Fruit fly (Drosophila melanogaster) whole organism, embryonic: ENCODE measurements around the gene CG6873.

Source experiments
- Aef1 ChIP-seq: fragments of 200-800 bp; sonication (Bioruptor generic); IDR thresholded peaks from 3 replicates; pipeline ENCODE4 v1.3.6; 2022; ENCODE audit warnings: missing biosample characterization, missing genetic modification characterization
- BEAF-32 ChIP-seq: fragments of 200-800 bp; sonication (Bioruptor generic); optimal IDR thresholded peaks from 3 replicates; lab custom pipeline; 2017; ENCODE audit warnings: missing biosample characterization, missing genetic modification characterization, mild to moderate bottlenecking, moderate library complexity, missing genetic modification reagents
- C15 ChIP-seq: fragments of 200-800 bp; sonication (Bioruptor generic); IDR thresholded peaks from 3 replicates; pipeline ENCODE4 v1.3.6; 2022; ENCODE audit warnings: missing biosample characterization, missing genetic modification characterization
- CG1024 ChIP-seq: fragments of 200-800 bp; sonication (Bioruptor generic); IDR thresholded peaks from 2 replicates; pipeline ENCODE4 v1.3.6; 2022; ENCODE audit warnings: missing biosample characterization, missing genetic modification characterization
- CG11398 ChIP-seq: fragments of 200-800 bp; sonication (Bioruptor generic); optimal IDR thresholded peaks from 2 replicates; lab custom pipeline; 2016; ENCODE audit warnings: missing biosample characterization, missing genetic modification characterization
- CG11504 ChIP-seq: fragments of 200-800 bp; sonication (Bioruptor generic); optimal IDR thresholded peaks from 3 replicates; lab custom pipeline; 2019; ENCODE audit warnings: missing biosample characterization, mild to moderate bottlenecking, missing genetic modification characterization, moderate library complexity
- CG13894 ChIP-seq: fragments of 200-800 bp; sonication (Bioruptor generic); optimal IDR thresholded peaks from 3 replicates; lab custom pipeline; 2018; ENCODE audit warnings: missing biosample characterization, mild to moderate bottlenecking, missing genetic modification characterization, moderate library complexity
- CG14710 ChIP-seq: fragments of 200-800 bp; sonication (Bioruptor generic); optimal IDR thresholded peaks from 3 replicates; lab custom pipeline; 2019; ENCODE audit warnings: missing biosample characterization, mild to moderate bottlenecking, missing genetic modification characterization, moderate library complexity
- CG16815 ChIP-seq: fragments of 200-800 bp; sonication (Bioruptor generic); optimal IDR thresholded peaks from 3 replicates; lab custom pipeline; 2017; ENCODE audit warnings: missing biosample characterization, mild to moderate bottlenecking, missing genetic modification characterization
- CG2120 ChIP-seq: fragments of 200-800 bp; sonication (Bioruptor generic); optimal IDR thresholded peaks from 3 replicates; lab custom pipeline; 2016; ENCODE audit warnings: missing biosample characterization, missing genetic modification characterization
- CG2875 ChIP-seq: fragments of 200-800 bp; sonication (Bioruptor generic); optimal IDR thresholded peaks from 2 replicates; lab custom pipeline; 2017; ENCODE audit warnings: missing biosample characterization, mild to moderate bottlenecking, missing genetic modification characterization, missing genetic modification reagents
- CG32772 ChIP-seq: fragments of 200-800 bp; sonication (Bioruptor generic); IDR thresholded peaks from 2 replicates; pipeline ENCODE4 v1.3.6; 2022; ENCODE audit warnings: missing biosample characterization, missing genetic modification characterization
- CG6854 ChIP-seq: fragments of 200-800 bp; sonication (Bioruptor generic); optimal IDR thresholded peaks from 3 replicates; lab custom pipeline; 2017; ENCODE audit warnings: missing biosample characterization, mild to moderate bottlenecking, missing genetic modification characterization
- Chrac-16 ChIP-seq: fragments of 200-800 bp; sonication (Bioruptor generic); optimal IDR thresholded peaks from 3 replicates; lab custom pipeline; 2016; ENCODE audit warnings: missing biosample characterization, missing genetic modification characterization
- D19A ChIP-seq: fragments of 200-800 bp; optimal IDR thresholded peaks from 3 replicates; lab custom pipeline; 2019; ENCODE audit warnings: missing biosample characterization, mild to moderate bottlenecking, missing genetic modification characterization, moderate library complexity
- Doc3 ChIP-seq: fragments of 200-800 bp; sonication (Bioruptor generic); IDR thresholded peaks from 3 replicates; pipeline ENCODE4 v1.3.6; 2022; ENCODE audit warnings: missing biosample characterization, missing genetic modification characterization; ENCODE audit not compliant: partially characterized antibody
- Dref ChIP-seq: fragments of 200-800 bp; sonication (Bioruptor generic); IDR thresholded peaks from 2 replicates; pipeline ENCODE4 v1.3.6; 2022; ENCODE audit warnings: missing biosample characterization, missing genetic modification characterization
- Ets97D ChIP-seq: fragments of 200-800 bp; sonication (Bioruptor generic); optimal IDR thresholded peaks from 3 replicates; lab custom pipeline; 2016; ENCODE audit warnings: missing biosample characterization, missing genetic modification characterization
- HLH54F ChIP-seq: fragments of 200-800 bp; sonication (Bioruptor generic); optimal IDR thresholded peaks from 3 replicates; lab custom pipeline; 2016; ENCODE audit warnings: missing biosample characterization, missing genetic modification characterization
- Hr3 ChIP-seq: fragments of 200-800 bp; sonication (Bioruptor generic); optimal IDR thresholded peaks from 3 replicates; lab custom pipeline; 2016; ENCODE audit warnings: missing biosample characterization, missing genetic modification characterization
- Hr51 ChIP-seq, 2 experiments: fragments of 200-800 bp; sonication (Bioruptor generic); optimal IDR thresholded peaks; 2 replicates in 1 of 2; 3 replicates in 1 of 2; lab custom pipeline; 2016 to 2018; ENCODE audit warnings: missing biosample characterization in 2 of 2, missing genetic modification characterization in 2 of 2, mild to moderate bottlenecking in 1 of 2, moderate library complexity in 1 of 2
- MESR4 ChIP-seq: fragments of 200-800 bp; sonication (Bioruptor generic); optimal IDR thresholded peaks from 2 replicates; lab custom pipeline; 2018; ENCODE audit warnings: missing biosample characterization, mild to moderate bottlenecking, missing genetic modification characterization, moderate library complexity
- Mad ChIP-seq: fragments of 200-800 bp; sonication (Bioruptor generic); optimal IDR thresholded peaks from 2 replicates; lab custom pipeline; 2016; ENCODE audit warnings: missing biosample characterization, missing genetic modification characterization
- Nf-YC ChIP-seq: fragments of 200-800 bp; optimal IDR thresholded peaks from 3 replicates; lab custom pipeline; 2019; ENCODE audit warnings: missing biosample characterization, mild to moderate bottlenecking, missing genetic modification characterization, moderate library complexity
- Opbp ChIP-seq: fragments of 200-800 bp; sonication (Bioruptor generic); IDR thresholded peaks from 3 replicates; pipeline ENCODE4 v1.3.6; 2022; ENCODE audit warnings: missing biosample characterization, missing genetic modification characterization; ENCODE audit not compliant: partially characterized antibody
- Scr ChIP-seq: fragments of 200-800 bp; sonication (Bioruptor generic); IDR thresholded peaks from 2 replicates; pipeline ENCODE4 v1.3.6; 2022; ENCODE audit warnings: missing biosample characterization, missing genetic modification characterization; ENCODE audit not compliant: partially characterized antibody
- Sin3A ChIP-seq: fragments of >200 bp; optimal IDR thresholded peaks from 2 replicates; lab custom pipeline; 2018
- ase ChIP-seq: fragments of 200-800 bp; sonication (Bioruptor generic); IDR thresholded peaks from 3 replicates; pipeline ENCODE4 v1.3.6; 2022; ENCODE audit warnings: missing biosample characterization, missing genetic modification characterization
- bbx ChIP-seq: fragments of 200-800 bp; sonication (Bioruptor generic); IDR thresholded peaks from 2 replicates; pipeline ENCODE4 v1.3.6; 2022; ENCODE audit warnings: missing biosample characterization, missing genetic modification characterization; ENCODE audit not compliant: partially characterized antibody
- br ChIP-seq: fragments of >200 bp; optimal IDR thresholded peaks from 2 replicates; lab custom pipeline; 2017
- btn ChIP-seq: fragments of 200-800 bp; sonication (Bioruptor generic); optimal IDR thresholded peaks from 2 replicates; lab custom pipeline; 2016; ENCODE audit warnings: missing biosample characterization, missing genetic modification characterization
- cato ChIP-seq: fragments of 200-800 bp; sonication (Bioruptor generic); optimal IDR thresholded peaks from 2 replicates; lab custom pipeline; 2016; ENCODE audit warnings: missing biosample characterization, missing genetic modification characterization, borderline replicate concordance
- corto ChIP-seq: fragments of 200-800 bp; sonication (Bioruptor generic); optimal IDR thresholded peaks from 2 replicates; lab custom pipeline; 2016; ENCODE audit warnings: missing biosample characterization, mild to moderate bottlenecking, missing genetic modification characterization, moderate library complexity
- crol ChIP-seq: fragments of 200-800 bp; sonication (Bioruptor generic); IDR thresholded peaks from 2 replicates; pipeline ENCODE4 v1.3.6; 2022; ENCODE audit warnings: missing biosample characterization, missing genetic modification characterization
- ewg ChIP-seq: fragments of 200-800 bp; sonication (Bioruptor generic); optimal IDR thresholded peaks from 3 replicates; lab custom pipeline; 2017; ENCODE audit warnings: mild to moderate bottlenecking, missing biosample characterization, missing genetic modification reagents, missing genetic modification characterization
- gem ChIP-seq: fragments of 200-800 bp; sonication (Bioruptor generic); optimal IDR thresholded peaks from 2 replicates; lab custom pipeline; 2019; ENCODE audit warnings: missing biosample characterization, mild to moderate bottlenecking, missing genetic modification characterization, moderate library complexity
- hb ChIP-seq: fragments of 200-800 bp; sonication (Bioruptor generic); IDR thresholded peaks from 3 replicates; pipeline ENCODE4 v1.3.6; 2022; ENCODE audit warnings: missing biosample characterization, missing genetic modification characterization; ENCODE audit not compliant: partially characterized antibody
- inv ChIP-seq: fragments of 200-800 bp; sonication (Bioruptor generic); IDR thresholded peaks from 2 replicates; pipeline ENCODE4 v1.3.6; 2022; ENCODE audit warnings: missing biosample characterization, missing genetic modification characterization; ENCODE audit not compliant: partially characterized antibody
- lilli ChIP-seq: fragments of 200-800 bp; sonication (Bioruptor generic); optimal IDR thresholded peaks from 3 replicates; lab custom pipeline; 2016; ENCODE audit warnings: missing biosample characterization, missing genetic modification characterization
- lola ChIP-seq, 3 experiments: fragments of >200 bp in 2 of 3; fragments of 200-800 bp in 1 of 3; sonication (Bioruptor generic) in 1 of 3; optimal IDR thresholded peaks; 2 replicates each; lab custom pipeline; 2017 to 2019; ENCODE audit warnings: missing biosample characterization in 3 of 3, missing genetic modification characterization in 3 of 3, mild to moderate bottlenecking in 1 of 3, moderate library complexity in 1 of 3
- nmo ChIP-seq: fragments of 200-800 bp; sonication (Bioruptor generic); optimal IDR thresholded peaks from 2 replicates; lab custom pipeline; 2018; ENCODE audit warnings: missing biosample characterization, mild to moderate bottlenecking, missing genetic modification characterization, moderate library complexity
- pros ChIP-seq: fragments of 200-800 bp; sonication (Bioruptor generic); optimal IDR thresholded peaks from 3 replicates; lab custom pipeline; 2019; ENCODE audit warnings: missing biosample characterization, mild to moderate bottlenecking, missing genetic modification characterization, moderate library complexity
- stwl ChIP-seq: fragments of 200-800 bp; sonication (Bioruptor generic); optimal IDR thresholded peaks from 3 replicates; lab custom pipeline; 2018; ENCODE audit warnings: missing biosample characterization, mild to moderate bottlenecking, missing genetic modification characterization, moderate library complexity
- sug ChIP-seq: fragments of 200-800 bp; optimal IDR thresholded peaks from 2 replicates; lab custom pipeline; 2019; ENCODE audit warnings: missing biosample characterization, mild to moderate bottlenecking, missing genetic modification characterization, moderate library complexity
- tll ChIP-seq, 2 experiments: fragments of 200-800 bp in 1 of 2; fragments of >200 bp in 1 of 2; sonication (Bioruptor generic) in 1 of 2; optimal IDR thresholded peaks; 2 replicates each; lab custom pipeline; 2017 to 2019; ENCODE audit warnings: missing biosample characterization in 2 of 2, missing genetic modification characterization in 2 of 2, mild to moderate bottlenecking in 1 of 2, moderate library complexity in 1 of 2
- trh ChIP-seq: fragments of 200-800 bp; sonication (Bioruptor generic); optimal IDR thresholded peaks from 2 replicates; lab custom pipeline; 2016; ENCODE audit warnings: missing biosample characterization, missing genetic modification characterization
- zfh1 ChIP-seq: fragments of 200-800 bp; sonication (Bioruptor generic); IDR thresholded peaks from 3 replicates; pipeline ENCODE4 v1.3.6; 2022; ENCODE audit warnings: missing biosample characterization, missing genetic modification characterization

The CG6873 gene

dm6 chrX:18739795-18740194 lies at the start of gene CG6873:
CG6873 (minus strand) TSS chrX:18739895.
- TF ChIP-seq CG14710 (no peak), cato (no peak), D19A (tag; lab: Kevin White, UChicago) (no peak), CG13894 (tag; lab: Kevin White, UChicago) (no peak), Ets97D (GFP tag; lab: Kevin White, UChicago) (no peak), CG2120 (GFP tag; lab: Kevin White, UChicago) (no peak), MESR4 (GFP tag; lab: Kevin White, UChicago) (no peak)

dm6 chrX:18788143-18788745 lies 48.5 kb upstream of the CG6873 start, which contains the start of the genes CG6961 and S6KL:
CG6961 (minus strand) TSS chrX:18788210.
S6KL (plus strand) TSS chrX:18788464.
- TF ChIP-seq crol (0 out of 2 replicates have a peak, but pooled peaks have one; percentile 8), bbx (GFP tag; lab: Robert Waterston, UW) (peak; percentile 55; the same call in 1 of the 2 replicates), CG6854 (no peak), CG1024 (0 out of 2 replicates have a peak, but pooled peaks have one; percentile 34), lola (GFP tag; optimal IDR thresholded peaks at IDR 0.05; lab: Kevin White, UChicago) (peak in 2 of 3 experiments; percentile 13 to 88), inv (peak; percentile 79), Dref (GFP tag; lab: Robert Waterston, UW) (peak; percentile 57), Sin3A (lab: Kevin White, UChicago) (peak; percentile 91), pros (no peak), CG11504 (tag; lab: Kevin White, UChicago) (peak; percentile 28), HLH54F (GFP tag; lab: Kevin White, UChicago) (no peak), btn (GFP tag; lab: Kevin White, UChicago) (no peak), Nf-YC (tag; lab: Kevin White, UChicago) (no peak), CG16815 (GFP tag; lab: Kevin White, UChicago) (no peak), br (lab: Kevin White, UChicago) (no peak), corto (GFP tag; lab: Kevin White, UChicago) (no peak), CG11398 (GFP tag; lab: Kevin White, UChicago) (no peak), ase (GFP tag; lab: Robert Waterston, UW) (no peak), ewg (GFP tag; lab: Kevin White, UChicago) (peak; percentile 84), Chrac-16 (GFP tag; lab: Kevin White, UChicago) (no peak), Mad (GFP tag; lab: Kevin White, UChicago) (no peak), CG2875 (GFP tag; lab: Kevin White, UChicago) (no peak), stwl (tag; lab: Kevin White, UChicago) (peak; percentile 33), C15 (GFP tag; lab: Robert Waterston, UW) (no peak), CG32772 (GFP tag; lab: Robert Waterston, UW) (no peak), Hr51 (GFP tag; optimal IDR thresholded peaks at IDR 0.05; lab: Kevin White, UChicago) (no peak), gem (peak; percentile 22), sug (tag; lab: Kevin White, UChicago) (peak; percentile 2), lilli (peak; percentile 14), Scr (GFP tag; lab: Robert Waterston, UW) (peak; percentile 87), Doc3 (peak; percentile 71), nmo (GFP tag; lab: Kevin White, UChicago) (peak; percentile 60), zfh1 (GFP tag; lab: Robert Waterston, UW) (no peak), Hr3 (GFP tag; lab: Kevin White, UChicago) (no peak), Opbp (GFP tag; lab: Robert Waterston, UW) (peak; percentile 70; the same call in 1 of the 3 replicates), BEAF-32 (GFP tag; lab: Kevin White, UChicago) (peak; percentile 93), tll (GFP tag; optimal IDR thresholded peaks at IDR 0.05; lab: Kevin White, UChicago) (no peak), trh (GFP tag; lab: Kevin White, UChicago) (no peak), Aef1 (GFP tag; lab: Robert Waterston, UW) (peak; percentile 40; the same call in 2 of the 3 replicates), CG2120 (GFP tag; lab: Kevin White, UChicago) (peak; percentile 13), hb (GFP tag; lab: Robert Waterston, UW) (peak; percentile 60; the same call in 1 of the 3 replicates)
